Fruit fly (Drosophila melanogaster) whole organism, adult: ENCODE results near the gene rpr.

Experiments
- CG12768 ChIP-seq: fragments of 200-800 bp; sonication (Bioruptor generic); optimal IDR thresholded peaks from 2 replicates; lab custom pipeline; 2017; ENCODE audit warnings: missing biosample characterization, missing genetic modification characterization, mild to moderate bottlenecking, moderate library complexity, missing genetic modification reagents
- CG14711 ChIP-seq: fragments of 200-800 bp; sonication (Bioruptor generic); optimal IDR thresholded peaks from 2 replicates; lab custom pipeline; 2018; ENCODE audit warnings: missing biosample characterization, mild to moderate bottlenecking, missing genetic modification characterization, moderate library complexity
- CG1620 ChIP-seq: fragments of 200-800 bp; sonication (Bioruptor generic); optimal IDR thresholded peaks from 2 replicates; lab custom pipeline; 2016; ENCODE audit warnings: missing biosample characterization, missing genetic modification characterization
- CG33017 ChIP-seq: fragments of 200-800 bp; sonication (Bioruptor generic); optimal IDR thresholded peaks from 2 replicates; lab custom pipeline; 2018; ENCODE audit warnings: missing biosample characterization, mild to moderate bottlenecking, missing genetic modification characterization, moderate library complexity
- CG5204 ChIP-seq: fragments of 200-800 bp; sonication (Bioruptor generic); optimal IDR thresholded peaks from 2 replicates; lab custom pipeline; 2016; ENCODE audit warnings: missing biosample characterization, missing genetic modification characterization
- CG7045 ChIP-seq: fragments of 200-800 bp; sonication (Bioruptor generic); optimal IDR thresholded peaks from 2 replicates; lab custom pipeline; 2017; ENCODE audit warnings: missing biosample characterization, mild to moderate bottlenecking, missing genetic modification characterization
- CG7101 ChIP-seq: fragments of 200-800 bp; sonication (Bioruptor generic); optimal IDR thresholded peaks from 2 replicates; lab custom pipeline; 2018; ENCODE audit warnings: missing biosample characterization, mild to moderate bottlenecking, missing genetic modification characterization, moderate library complexity
- Clk ChIP-seq: fragments of 200-800 bp; sonication (Bioruptor generic); optimal IDR thresholded peaks from 2 replicates; lab custom pipeline; 2017; ENCODE audit warnings: missing biosample characterization, missing genetic modification characterization
- Crg-1 ChIP-seq: fragments of 200-800 bp; sonication (Bioruptor generic); optimal IDR thresholded peaks from 2 replicates; lab custom pipeline; 2016; ENCODE audit warnings: missing biosample characterization, missing genetic modification characterization
- Hr96 ChIP-seq: fragments of 200-800 bp; sonication (Bioruptor generic); optimal IDR thresholded peaks from 2 replicates; lab custom pipeline; 2016; ENCODE audit warnings: missing biosample characterization, missing genetic modification characterization
- Mnt ChIP-seq: fragments of 200-800 bp; sonication (Bioruptor generic); optimal IDR thresholded peaks from 2 replicates; lab custom pipeline; 2016; ENCODE audit warnings: missing biosample characterization, mild to moderate bottlenecking, missing genetic modification characterization
- bab1 ChIP-seq: fragments of 200-800 bp; sonication (Bioruptor generic); optimal IDR thresholded peaks from 3 replicates; lab custom pipeline; 2019; ENCODE audit warnings: missing biosample characterization, mild to moderate bottlenecking, missing genetic modification characterization, moderate library complexity
- cic ChIP-seq: fragments of 200-800 bp; sonication (Bioruptor generic); optimal IDR thresholded peaks from 2 replicates; lab custom pipeline; 2017; ENCODE audit warnings: missing biosample characterization, mild to moderate bottlenecking, missing genetic modification characterization, moderate library complexity
- cnc ChIP-seq, 2 experiments: fragments of >200 bp; optimal IDR thresholded peaks; 2 replicates each; lab custom pipeline; 2017
- kay ChIP-seq: fragments of 200-800 bp; sonication (Bioruptor generic); peaks from one replicate; lab custom pipeline; 2016; ENCODE audit warnings: missing biosample characterization, missing genetic modification characterization, borderline replicate concordance
- ovo ChIP-seq: fragments of 200-800 bp; sonication (Bioruptor generic); optimal IDR thresholded peaks from 2 replicates; lab custom pipeline; 2016; ENCODE audit warnings: missing biosample characterization, missing genetic modification characterization
- pad ChIP-seq: fragments of 200-800 bp; sonication (Bioruptor generic); optimal IDR thresholded peaks from 3 replicates; lab custom pipeline; 2017; ENCODE audit warnings: missing biosample characterization, missing genetic modification characterization, mild to moderate bottlenecking, moderate library complexity, missing genetic modification reagents
- tj ChIP-seq: fragments of 200-800 bp; sonication (Bioruptor generic); optimal IDR thresholded peaks from 3 replicates; lab custom pipeline; 2017; ENCODE audit warnings: missing biosample characterization, mild to moderate bottlenecking, missing genetic modification characterization, moderate library complexity
- toe ChIP-seq: fragments of 200-800 bp; sonication (Bioruptor generic); optimal IDR thresholded peaks from 2 replicates; lab custom pipeline; 2016; ENCODE audit warnings: missing biosample characterization, missing genetic modification characterization

Gene rpr

dm6 chr3L:18398264-18398735 is at the start of gene rpr:
Gene rpr, minus strand, starts transcription at chr3L:18398435.
- TF ChIP-seq CG14711 (tag; lab: Kevin White, UChicago) = no peak
- no peak for TF ChIP-seq pad

DNA sequence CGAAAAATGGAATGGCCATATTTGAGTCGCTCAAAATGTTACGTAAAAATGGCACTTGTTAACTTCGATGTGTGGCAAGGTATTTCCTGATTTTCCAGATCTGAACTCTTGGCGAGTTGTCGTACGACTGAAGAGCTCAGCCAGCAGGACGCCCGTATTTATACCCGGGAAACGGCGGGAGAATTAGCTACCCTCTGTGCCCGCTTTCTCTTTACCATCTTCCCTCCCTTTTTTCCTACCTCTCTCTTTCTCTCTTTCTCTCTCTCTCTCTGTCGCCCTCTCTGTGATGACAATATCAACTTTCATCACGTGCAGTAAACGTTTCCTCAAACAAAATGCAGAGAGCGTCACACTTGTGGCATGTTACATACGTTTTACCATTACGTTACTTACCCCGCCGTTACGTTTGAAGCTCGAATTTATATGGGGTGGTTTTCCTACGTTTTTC is 41.6 kb upstream of the rpr start, which contains the start of gene skl:
Gene skl, minus strand, starts transcription at position 134 of the 448 bp plus-strand sequence.
- TF ChIP-seq pad (peak; percentile 86), cnc (optimal IDR thresholded peaks at IDR 0.05; lab: Kevin White, UChicago) (no peak), toe (GFP tag; lab: Kevin White, UChicago) (no peak)

DNA sequence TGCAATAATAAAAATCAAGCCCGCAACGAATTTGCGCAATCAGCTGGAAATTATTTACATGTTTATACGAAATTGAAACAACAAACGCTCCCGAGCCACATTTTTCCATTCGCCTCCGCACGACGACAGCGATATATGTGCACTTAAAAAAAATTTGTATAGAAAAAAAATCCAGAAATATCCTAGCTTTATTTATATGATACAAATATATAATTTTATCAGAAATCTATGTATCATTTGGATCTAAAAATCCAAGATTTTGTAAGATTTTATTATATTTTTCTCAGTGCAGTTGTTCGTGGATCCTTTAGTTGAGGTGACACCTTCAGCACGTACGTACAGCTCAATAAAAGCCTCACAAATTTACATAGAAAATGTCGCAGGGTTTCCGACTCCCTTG is 32.4 kb upstream of the rpr start:
- TF ChIP-seq bab1 (GFP tag; lab: Kevin White, UChicago) = no peak

- no peak for TF ChIP-seq CG7101 (tag; lab: Kevin White, UChicago)
- TF ChIP-seq pad = no peak
- TF ChIP-seq kay (GFP tag; lab: Kevin White, UChicago) = no peak
Measured at dm6 chr3L:18425288-18425687, 27.1 kb upstream of the rpr start.

DNA sequence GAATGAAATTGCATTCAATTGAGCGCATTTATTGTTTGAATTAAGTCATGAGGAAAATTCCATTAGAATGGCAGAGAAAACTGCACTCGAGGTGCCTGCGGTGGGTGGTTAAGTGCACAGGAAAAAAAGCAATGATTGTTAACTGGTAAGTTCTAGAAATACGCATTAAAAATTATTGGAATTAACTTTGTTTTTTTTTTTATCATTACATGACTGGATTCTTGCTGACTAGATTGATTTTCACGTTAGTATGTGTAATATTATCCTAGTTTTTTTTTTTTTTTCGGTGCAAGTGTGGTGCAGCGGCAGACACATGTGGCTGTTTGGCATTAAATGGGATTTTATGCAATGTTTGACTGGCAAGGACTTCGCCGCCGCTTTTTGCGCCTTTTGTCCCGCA is 24.8 kb upstream of the rpr start:
- TF ChIP-seq Mnt (no peak), CG1620 (GFP tag; lab: Kevin White, UChicago) (no peak), CG7101 (tag; lab: Kevin White, UChicago) (no peak), tj (no peak), CG5204 (no peak), CG33017 (tag; lab: Kevin White, UChicago) (no peak), bab1 (GFP tag; lab: Kevin White, UChicago) (no peak), Crg-1 (GFP tag; lab: Kevin White, UChicago) (no peak)

- TF ChIP-seq toe (GFP tag; lab: Kevin White, UChicago) = no peak
- TF ChIP-seq Crg-1 (GFP tag; lab: Kevin White, UChicago) = no peak
- TF ChIP-seq cnc (optimal IDR thresholded peaks at IDR 0.05; lab: Kevin White, UChicago) = no peak
- TF ChIP-seq CG7045 = no peak
- no peak for TF ChIP-seq CG1620 (GFP tag; lab: Kevin White, UChicago)
- no peak for TF ChIP-seq CG14711 (tag; lab: Kevin White, UChicago)
- no peak for TF ChIP-seq tj
- no peak for TF ChIP-seq CG12768
- TF ChIP-seq Mnt = no peak
- TF ChIP-seq cic = no peak
- TF ChIP-seq CG33017 (tag; lab: Kevin White, UChicago) = no peak
- TF ChIP-seq bab1 (GFP tag; lab: Kevin White, UChicago) = no peak
- no peak for TF ChIP-seq Hr96
- no peak for TF ChIP-seq ovo
- no peak for TF ChIP-seq CG7101 (tag; lab: Kevin White, UChicago)
- no peak for TF ChIP-seq Clk (GFP tag; lab: Kevin White, UChicago)
Measured at dm6 chr3L:18417820-18418219, 19.6 kb upstream of the rpr start.

DNA sequence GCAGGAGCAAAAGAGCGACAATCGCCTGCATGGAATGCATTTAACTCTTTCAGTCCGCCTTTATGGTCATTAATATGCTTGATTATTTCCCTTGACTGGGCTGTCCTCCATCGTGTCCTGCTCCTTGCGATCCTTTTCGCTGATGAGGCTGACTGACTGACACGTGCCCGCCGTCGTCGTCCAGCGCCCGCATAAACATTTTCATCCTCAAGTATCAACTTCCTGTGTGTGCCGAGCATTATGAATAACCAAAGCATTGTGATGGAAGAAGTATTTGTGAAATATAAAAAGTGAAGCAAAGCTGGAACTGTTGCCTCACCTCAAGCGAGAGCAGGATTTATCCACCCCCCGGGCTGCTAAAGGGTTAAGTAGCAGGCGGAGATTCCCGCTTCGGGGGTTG is 13.1 kb upstream of the rpr start:
- no peak for TF ChIP-seq kay (GFP tag; lab: Kevin White, UChicago)
- no peak for TF ChIP-seq CG33017 (tag; lab: Kevin White, UChicago)
- TF ChIP-seq CG12768 = no peak

dm6 chr3L:18405569-18406358 is 7.5 kb upstream of the rpr start:
- TF ChIP-seq CG7101 (tag; lab: Kevin White, UChicago) = no peak

- TF ChIP-seq tj (no peak), cnc (optimal IDR thresholded peaks at IDR 0.05; lab: Kevin White, UChicago) (no peak), cic (no peak), Crg-1 (GFP tag; lab: Kevin White, UChicago) (no peak), Clk (GFP tag; lab: Kevin White, UChicago) (no peak), CG33017 (tag; lab: Kevin White, UChicago) (no peak)
Measured at dm6 chr3L:18404347-18404746, 6.1 kb upstream of the rpr start.
